Fruit fly (Drosophila melanogaster) whole organism, larva: ENCODE data around the gene Jwa.

Source experiments
- noc ChIP-seq: fragments of 200-800 bp; sonication (Bioruptor generic); optimal IDR thresholded peaks from 3 replicates; lab custom pipeline; 2019; ENCODE audit warnings: missing biosample characterization, mild to moderate bottlenecking, missing genetic modification characterization, moderate library complexity

Jwa gene

dm6 chr2L:18717365-18718011 lies 12.0 kb upstream of the Jwa start:
- TF ChIP-seq noc (tag; lab: Kevin White, UChicago): no peak

dm6 chr2L:18714086-18714485 lies 8.6 kb upstream of the Jwa start:
- TF ChIP-seq noc (tag; lab: Kevin White, UChicago): no peak

- TF ChIP-seq noc (tag; lab: Kevin White, UChicago): no peak
Measured at dm6 chr2L:18713686-18714085, 8.2 kb upstream of the Jwa start, which contains the start of gene Irk3. Gene Irk3 (minus strand): TSS chr2L:18713748.

dm6 chr2L:18708239-18708891 lies 2.9 kb upstream of the Jwa start, which contains the start of the genes Faf2 and Grip71:
Gene Faf2 (minus strand): TSS chr2L:18708688.
Gene Grip71 (plus strand): TSS chr2L:18708846.
- TF ChIP-seq noc (tag; lab: Kevin White, UChicago): peak; percentile 46

- no peak for TF ChIP-seq noc (tag; lab: Kevin White, UChicago)
Measured at dm6 chr2L:18707844-18708238, 2.3 kb upstream of the Jwa start.

- peak; percentile 85 for TF ChIP-seq noc (tag; lab: Kevin White, UChicago)
Measured at dm6 chr2L:18702721-18703488, 2.6 kb downstream of the Jwa start, which contains the start of the genes CG10376 and CG10343. Gene CG10376 (minus strand): TSS chr2L:18703105. Gene CG10343 (plus strand): TSS chr2L:18703473.

- no peak for TF ChIP-seq noc (tag; lab: Kevin White, UChicago)
Measured at dm6 chr2L:18698559-18699130, 6.9 kb downstream of the Jwa start, which contains the start of gene CG10341. Gene CG10341 (plus strand): TSS chr2L:18698714.

dm6 chr2L:18695404-18695804 lies 10.1 kb downstream of the Jwa start, which contains the start of the genes CG10383 and CG10338:
Gene CG10383 (minus strand): TSS chr2L:18695602.
Gene CG10338 (plus strand): TSS chr2L:18695664.
- peak; percentile 87 for TF ChIP-seq noc (tag; lab: Kevin White, UChicago)

dm6 chr2L:18694724-18695105 lies 10.8 kb downstream of the Jwa start:
- TF ChIP-seq noc (tag; lab: Kevin White, UChicago): no peak

- peak; percentile 77 for TF ChIP-seq noc (tag; lab: Kevin White, UChicago)
Measured at dm6 chr2L:18693877-18694723, 11.4 kb downstream of the Jwa start.

dm6 chr2L:18689376-18689775 lies 16.1 kb downstream of the Jwa start, which contains the start of gene CG10336:
Gene CG10336 (plus strand): TSS chr2L:18689528.
- no peak for TF ChIP-seq noc (tag; lab: Kevin White, UChicago)

- TF ChIP-seq noc (tag; lab: Kevin White, UChicago): no peak
Measured at dm6 chr2L:18688646-18689296, 16.7 kb downstream of the Jwa start, which contains the start of gene msl-1. Gene msl-1 (minus strand): TSS chr2L:18688800.

- no peak for TF ChIP-seq noc (tag; lab: Kevin White, UChicago)
Measured at dm6 chr2L:18687827-18688226, 17.7 kb downstream of the Jwa start.

dm6 chr2L:18681903-18682302 lies 23.6 kb downstream of the Jwa start, which contains the start of gene tos:
Gene tos (minus strand): TSS chr2L:18682075.
- TF ChIP-seq noc (tag; lab: Kevin White, UChicago): no peak
